Worm (Caenorhabditis elegans) whole organism, midembryonic: Measurements from ENCODE around the gene tag-30.

ENCODE experiments used
- T22C8.4 ChIP-seq: fragments of 200-800 bp; sonication (Bioruptor generic); IDR thresholded peaks from 2 replicates; pipeline ENCODE4 v1.3.6; 2022; ENCODE audit warnings: missing genetic modification characterization, missing compliant biosample characterization
- cog-1 ChIP-seq: sonication (generic microtip); optimal IDR thresholded peaks from 2 replicates; lab custom pipeline; 2016; ENCODE audit warnings: missing genetic modification characterization, missing compliant biosample characterization
- flt-1 ChIP-seq: fragments of 200-800 bp; sonication (Bioruptor generic); IDR thresholded peaks from 2 replicates; pipeline ENCODE4 v1.3.6; 2022; ENCODE audit warnings: missing genetic modification characterization, missing compliant biosample characterization
- klf-2 ChIP-seq: fragments of 200-800 bp; sonication (Bioruptor generic); conservative IDR thresholded peaks from 2 replicates; pipeline ENCODE4 v1.3.6; 2022; ENCODE audit warnings: missing genetic modification reagents, missing genetic modification characterization, missing compliant biosample characterization
- ref-1 ChIP-seq: fragments of 200-800 bp; sonication (Bioruptor generic); conservative IDR thresholded peaks from 2 replicates; pipeline ENCODE4 v1.3.6; 2022; ENCODE audit warnings: missing genetic modification reagents, missing genetic modification characterization, missing compliant biosample characterization
- tab-1 ChIP-seq: fragments of 200-800 bp; sonication (Bioruptor generic); IDR thresholded peaks from 2 replicates; pipeline ENCODE4 v1.3.6; 2022; ENCODE audit warnings: missing genetic modification characterization, missing compliant biosample characterization

DNA sequence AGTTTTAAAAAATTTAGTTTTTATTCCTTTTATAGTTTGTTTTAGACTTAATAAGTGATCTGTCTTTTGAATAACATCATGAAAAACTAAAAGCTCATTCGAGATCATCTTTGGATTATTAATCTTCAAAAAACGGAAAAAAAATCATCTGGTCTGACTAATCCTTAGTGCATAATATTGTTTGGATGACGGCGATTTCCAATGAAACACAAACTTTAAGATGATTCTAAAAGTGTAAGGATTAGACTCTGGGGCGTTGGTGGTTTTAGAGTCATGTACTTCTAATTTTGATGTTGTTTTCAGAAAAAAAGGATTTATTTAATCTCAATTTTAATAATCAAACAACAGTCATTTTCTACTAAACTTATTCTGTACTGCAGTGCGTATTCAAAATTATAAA lies 38.4 kb upstream of the tag-30 start:
- TF ChIP-seq T22C8.4, result no peak
- no peak for TF ChIP-seq tab-1
- no peak for TF ChIP-seq flt-1 (GFP tag; lab: Robert Waterston, UW)
- no peak for TF ChIP-seq cog-1 (tag; lab: Kevin White, UChicago)
- no peak for TF ChIP-seq klf-2 (GFP tag; lab: Robert Waterston, UW)
- no peak for TF ChIP-seq ref-1 (GFP tag; lab: Robert Waterston, UW)
